Fruit fly (Drosophila melanogaster): ENCODE results near the gene lsn.
A peak's percentile ranks its signal among the peaks of the same experiment; 100 is the strongest.

lsn gene

DNA sequence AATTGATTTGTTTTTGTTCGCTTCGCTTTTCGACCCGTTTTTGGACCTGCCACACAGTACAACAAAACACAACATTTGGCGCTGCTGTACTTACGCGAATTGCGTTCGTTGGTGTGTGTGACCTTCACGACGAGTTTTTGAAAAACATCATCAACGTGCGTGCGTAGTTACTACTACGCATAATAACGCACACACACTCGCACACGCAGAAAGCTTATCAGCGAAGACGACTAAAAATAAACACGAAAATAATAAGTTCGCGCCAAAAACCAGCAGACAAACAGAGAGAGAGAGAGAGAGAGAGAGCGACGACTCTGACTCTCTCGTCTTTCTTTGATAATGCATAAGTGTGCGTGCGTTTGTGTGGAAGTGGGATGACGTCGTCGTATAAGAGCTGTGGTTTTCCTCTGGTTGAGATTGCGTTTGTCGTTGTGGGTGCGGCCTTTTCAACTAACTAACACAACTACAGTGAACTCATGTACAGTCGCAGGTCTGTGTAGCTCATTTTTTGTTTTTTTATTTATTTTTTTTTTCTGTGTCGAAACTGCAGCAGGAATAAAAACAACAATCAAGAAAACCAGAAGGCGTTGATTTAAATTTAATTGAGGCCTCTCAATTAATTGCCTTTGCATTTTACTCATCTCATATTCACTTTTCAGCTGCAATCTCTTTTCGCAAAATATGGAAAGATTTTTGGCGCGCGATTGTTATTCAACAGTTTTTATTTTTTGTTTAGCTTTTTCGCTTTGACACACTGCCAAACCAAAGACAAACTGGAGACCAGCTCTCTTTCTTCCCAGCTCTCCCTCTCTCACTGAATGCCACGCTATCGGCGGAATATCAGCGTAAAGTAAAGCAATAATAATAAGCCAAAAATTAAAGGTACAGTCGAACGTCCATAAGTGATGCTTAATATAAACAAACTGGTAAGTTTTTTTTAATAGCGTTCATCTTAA is 11.1 kb upstream of the lsn start (continued):
- no peak for TF ChIP-seq tna (GFP tag; IDR thresholded peaks at IDR 0.05; ENCODE audit: partially characterized antibody)
- TF ChIP-seq CG43689 (GFP tag; IDR thresholded peaks at IDR 0.05), result no peak
- TF ChIP-seq YL-1 (GFP tag; optimal IDR thresholded peaks at IDR 0.05), result no peak
- no peak for TF ChIP-seq Dip2 (GFP tag; IDR thresholded peaks at IDR 0.05)
- TF ChIP-seq CG10565 (GFP tag; optimal IDR thresholded peaks at IDR 0.05), result no peak
- no peak for TF ChIP-seq CG2202 (tag; optimal IDR thresholded peaks at IDR 0.05)
- TF ChIP-seq CG1647 (GFP tag; optimal IDR thresholded peaks at IDR 0.05), result no peak
- 0 out of 3 replicates have a peak, but pooled peaks have one; percentile 6 for TF ChIP-seq row (GFP tag; IDR thresholded peaks at IDR 0.05)
- peak; percentile 3 for TF ChIP-seq CG34376 (GFP tag; optimal IDR thresholded peaks at IDR 0.05)
- TF ChIP-seq CG4707 (GFP tag; optimal IDR thresholded peaks at IDR 0.05), result no peak
- no peak for TF ChIP-seq bab2 (GFP tag; optimal IDR thresholded peaks at IDR 0.05)
- no peak for TF ChIP-seq CG11504 (tag; optimal IDR thresholded peaks at IDR 0.05)
- no peak for TF ChIP-seq CG14710 (tag; optimal IDR thresholded peaks at IDR 0.05)
- TF ChIP-seq CG3847 (GFP tag; IDR thresholded peaks at IDR 0.05), result no peak
- 0 out of 2 replicates have a peak, but pooled peaks have one; percentile 33 for TF ChIP-seq CG1024 (GFP tag; IDR thresholded peaks at IDR 0.05)
- no peak for TF ChIP-seq CG14667 (GFP tag; IDR thresholded peaks at IDR 0.05)
- TF ChIP-seq CG31365 (tag; optimal IDR thresholded peaks at IDR 0.05), result no peak
- TF ChIP-seq Dip3 (GFP tag; optimal IDR thresholded peaks at IDR 0.05), result no peak
- TF ChIP-seq Med (GFP tag), result peak; percentile 68
- TF ChIP-seq peb (GFP tag; IDR thresholded peaks at IDR 0.05), result no peak
- TF ChIP-seq dpn (GFP tag; optimal IDR thresholded peaks at IDR 0.05), result no peak
- 0 out of 3 replicates have a peak, but pooled peaks have one; percentile 51 for TF ChIP-seq otp (GFP tag; IDR thresholded peaks at IDR 0.05)
- no peak for TF ChIP-seq Vsx1 (GFP tag; optimal IDR thresholded peaks at IDR 0.05)
- no peak for TF ChIP-seq Lim3 (GFP tag; IDR thresholded peaks at IDR 0.05)
- TF ChIP-seq CG2678 (tag; optimal IDR thresholded peaks at IDR 0.05), result peak; percentile 6
- no peak for TF ChIP-seq gfzf (GFP tag; optimal IDR thresholded peaks at IDR 0.05)
- no peak for TF ChIP-seq esg (GFP tag; conservative IDR thresholded peaks at IDR 0.05)
- no peak for TF ChIP-seq Hr3 (GFP tag; optimal IDR thresholded peaks at IDR 0.05)
- no peak for TF ChIP-seq gsb-n (tag; optimal IDR thresholded peaks at IDR 0.05)
- peak; percentile 42; the same call in 1 of the 2 replicates for TF ChIP-seq sob (GFP tag; IDR thresholded peaks at IDR 0.05)
- no peak for TF ChIP-seq CG18262 (tag; optimal IDR thresholded peaks at IDR 0.05)
- TF ChIP-seq CG10959 (GFP tag; IDR thresholded peaks at IDR 0.05), result no peak
- peak; percentile 76 for TF ChIP-seq CG13894 (tag; optimal IDR thresholded peaks at IDR 0.05)
- TF ChIP-seq az2 (GFP tag; optimal IDR thresholded peaks at IDR 0.05), result peak; percentile 17
- no peak for TF ChIP-seq Usf (GFP tag; optimal IDR thresholded peaks at IDR 0.05)
- 0 out of 3 replicates have a peak, but pooled peaks have one; percentile 9 for TF ChIP-seq Opbp (GFP tag; IDR thresholded peaks at IDR 0.05; ENCODE audit: partially characterized antibody)
- no peak for TF ChIP-seq CG1602 (GFP tag; optimal IDR thresholded peaks at IDR 0.05)
- no peak for TF ChIP-seq HmgD (GFP tag; optimal IDR thresholded peaks at IDR 0.05)
- no peak for TF ChIP-seq Sin3A (optimal IDR thresholded peaks at IDR 0.05)
- no peak for TF ChIP-seq crol (GFP tag; IDR thresholded peaks at IDR 0.05)
- TF ChIP-seq gce (GFP tag; IDR thresholded peaks at IDR 0.05), result no peak
- TF ChIP-seq org-1 (GFP tag; optimal IDR thresholded peaks at IDR 0.05), result no peak
- TF ChIP-seq pum (GFP tag; optimal IDR thresholded peaks at IDR 0.05), result no peak
- no peak for TF ChIP-seq gcm (GFP tag; optimal IDR thresholded peaks at IDR 0.05)
- no peak for TF ChIP-seq Mad (GFP tag; optimal IDR thresholded peaks at IDR 0.05)
- TF ChIP-seq CG15514 (GFP tag; optimal IDR thresholded peaks at IDR 0.05), result no peak
- no peak for TF ChIP-seq nerfin-2 (GFP tag; IDR thresholded peaks at IDR 0.05; ENCODE audit: partially characterized antibody)
- no peak for TF ChIP-seq ara (GFP tag; IDR thresholded peaks at IDR 0.05)
- TF ChIP-seq Atf3 (GFP tag; optimal IDR thresholded peaks at IDR 0.05), result no peak
